Worm (Caenorhabditis elegans) whole organism, L1 larva: Measurements from ENCODE around the gene M05D6.2.

ENCODE experiments used
- aly-2 ChIP-seq: fragments of 150-350 bp; optimal IDR thresholded peaks from 2 replicates; lab custom pipeline; 2014; ENCODE audit warnings: missing biosample characterization, missing genetic modification characterization
- blmp-1 ChIP-seq: fragments of 150-350 bp; optimal IDR thresholded peaks from 2 replicates; lab custom pipeline; 2014; ENCODE audit warnings: missing biosample characterization, missing genetic modification characterization
- ceh-8 ChIP-seq: fragments of 200-800 bp; sonication (Bioruptor generic); optimal IDR thresholded peaks from 2 replicates; lab custom pipeline; 2018; ENCODE audit warnings: mild to moderate bottlenecking, missing genetic modification characterization, moderate library complexity, missing compliant biosample characterization
- ces-1 ChIP-seq: fragments of 150-350 bp; optimal IDR thresholded peaks from 2 replicates; lab custom pipeline; 2014; ENCODE audit warnings: missing biosample characterization, missing genetic modification reagents, missing genetic modification characterization
- dpl-1 ChIP-seq, 3 experiments: fragments of 150-350 bp in 2 of 3; sonication (generic microtip) in 1 of 3; optimal IDR thresholded peaks; 2 replicates each; lab custom pipeline; 2014 to 2017; ENCODE audit warnings: missing biosample characterization in 3 of 3, missing genetic modification characterization in 3 of 3, missing genetic modification reagents in 3 of 3
- elt-3 ChIP-seq, 6 experiments: fragments of 150-350 bp in 1 of 6; sonication (generic microtip); optimal IDR thresholded peaks; 2 replicates each; lab custom pipeline; 2017 to 2018; ENCODE audit warnings: missing biosample characterization in 6 of 6, missing genetic modification characterization in 6 of 6, inconsistent platforms in 1 of 6
- fkh-10 ChIP-seq: sonication (generic microtip); optimal IDR thresholded peaks from 2 replicates; lab custom pipeline; 2017; ENCODE audit warnings: missing biosample characterization, missing genetic modification reagents, missing genetic modification characterization
- fkh-8 ChIP-seq: sonication (generic microtip); optimal IDR thresholded peaks from 2 replicates; lab custom pipeline; 2016; ENCODE audit warnings: mild to moderate bottlenecking, missing genetic modification characterization, missing compliant biosample characterization
- lin-15B ChIP-seq: fragments of 150-350 bp; sonication (generic microtip); optimal IDR thresholded peaks from 3 replicates; lab custom pipeline; 2014; ENCODE audit warnings: missing biosample characterization, missing genetic modification characterization
- lin-39 ChIP-seq: fragments of 150-350 bp; optimal IDR thresholded peaks from 2 replicates; lab custom pipeline; 2014; ENCODE audit warnings: missing biosample characterization, missing genetic modification reagents, missing genetic modification characterization
- nhr-28 ChIP-seq: fragments of 150-350 bp; optimal IDR thresholded peaks from 2 replicates; lab custom pipeline; 2014; ENCODE audit warnings: missing biosample characterization, missing genetic modification characterization
- tbx-2 ChIP-seq: sonication (generic microtip); optimal IDR thresholded peaks from 2 replicates; lab custom pipeline; 2016; ENCODE audit warnings: missing genetic modification characterization, missing compliant biosample characterization
- zip-4 ChIP-seq: fragments of 200-800 bp; sonication (Bioruptor generic); optimal IDR thresholded peaks from 2 replicates; lab custom pipeline; 2018; ENCODE audit warnings: mild to moderate bottlenecking, missing genetic modification characterization, moderate library complexity, missing compliant biosample characterization

- TF ChIP-seq lin-15B (tag; lab: Kevin White, UChicago) (no peak), ceh-8 (GFP tag; lab: Kevin White, UChicago) (no peak), fkh-10 (GFP tag; lab: Kevin White, UChicago) (no peak), fkh-8 (no peak), elt-3 (tag; optimal IDR thresholded peaks at IDR 0.05; lab: Kevin White, UChicago) (no peak), lin-39 (tag; lab: Kevin White, UChicago) (no peak), dpl-1 (GFP tag; optimal IDR thresholded peaks at IDR 0.05; lab: Kevin White, UChicago) (no peak), zip-4 (GFP tag; lab: Kevin White, UChicago) (no peak), ces-1 (GFP tag; lab: Kevin White, UChicago) (no peak), nhr-28 (tag; lab: Kevin White, UChicago) (no peak), aly-2 (tag; lab: Kevin White, UChicago) (no peak), tbx-2 (tag; lab: Kevin White, UChicago) (no peak), blmp-1 (tag; lab: Kevin White, UChicago) (no peak)
Observed at ce11 chrII:8504074-8504724, 36.3 kb downstream of the M05D6.2 start.
